Worm (Caenorhabditis elegans): Measurements from ENCODE around the gene clec-10.
"Not testable (repeated sequence)": the region's sequence is repeated elsewhere in the genome, so short reads cannot be mapped to it uniquely, and the experiment has no call there.

DNA sequence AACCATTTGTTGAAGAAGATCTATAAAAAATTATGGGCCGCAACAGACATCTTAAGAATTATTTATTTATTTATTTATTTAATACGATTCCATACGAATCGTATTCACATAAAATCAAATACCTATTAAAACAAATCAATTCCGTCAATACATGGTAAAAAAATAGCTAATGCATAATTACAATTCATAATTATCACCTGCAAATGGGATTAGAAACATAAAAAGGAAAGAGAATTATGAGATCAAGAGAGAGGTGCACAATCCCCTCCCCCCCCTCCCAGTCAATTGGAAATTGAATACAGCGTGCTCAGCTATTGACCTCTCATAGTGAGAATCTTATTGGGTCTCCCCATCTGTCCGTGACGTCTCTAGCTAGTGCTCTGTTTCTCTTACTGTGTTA is 38.6 kb downstream of the clec-10 start, which contains the start of gene C24H12.1:
- TF ChIP-seq nhr-11 (tag; optimal IDR thresholded peaks at IDR 0.05); egl-27 (tag; optimal IDR thresholded peaks at IDR 0.05); nhr-25 (tag; optimal IDR thresholded peaks at IDR 0.05); fkh-2 (tag; optimal IDR thresholded peaks at IDR 0.05); hmg-11 (tag; optimal IDR thresholded peaks at IDR 0.05); unc-62 (GFP tag; optimal IDR thresholded peaks at IDR 0.05); aly-2 (tag; optimal IDR thresholded peaks at IDR 0.05); elt-2 (tag; optimal IDR thresholded peaks at IDR 0.05); tbx-2 (tag; optimal IDR thresholded peaks at IDR 0.05); nhr-12 (tag; optimal IDR thresholded peaks at IDR 0.05): not testable (repeated sequence)

Measured in whole organism, L3 larva.